Fruit fly (Drosophila melanogaster) whole organism, embryonic: ENCODE data around the gene Doc1.

Source experiments
- CG11398 ChIP-seq: fragments of 200-800 bp; sonication (Bioruptor generic); optimal IDR thresholded peaks from 2 replicates; lab custom pipeline; 2016; ENCODE audit warnings: missing biosample characterization, missing genetic modification characterization
- CG12071 ChIP-seq: fragments of 200-800 bp; sonication (Bioruptor generic); optimal IDR thresholded peaks from 3 replicates; lab custom pipeline; 2018; ENCODE audit warnings: missing biosample characterization, mild to moderate bottlenecking, missing genetic modification characterization
- CG13123 ChIP-seq: fragments of 200-800 bp; sonication (Bioruptor generic); optimal IDR thresholded peaks from 2 replicates; lab custom pipeline; 2016; ENCODE audit warnings: missing biosample characterization, missing genetic modification characterization
- CG13624 ChIP-seq: fragments of 200-800 bp; sonication (Bioruptor generic); optimal IDR thresholded peaks from 2 replicates; lab custom pipeline; 2016; ENCODE audit warnings: missing biosample characterization, missing genetic modification characterization
- CG14441 ChIP-seq: fragments of 200-800 bp; sonication (Bioruptor generic); IDR thresholded peaks from 2 replicates; pipeline ENCODE4 v1.3.6; 2022; ENCODE audit warnings: missing biosample characterization, missing genetic modification characterization
- CG1832 ChIP-seq: fragments of 200-800 bp; sonication (Bioruptor generic); optimal IDR thresholded peaks from 2 replicates; lab custom pipeline; 2017; ENCODE audit warnings: missing biosample characterization, mild to moderate bottlenecking, missing genetic modification characterization, inconsistent platforms
- CG2116 ChIP-seq: fragments of 200-800 bp; sonication (Bioruptor generic); optimal IDR thresholded peaks from 3 replicates; lab custom pipeline; 2018; ENCODE audit warnings: missing biosample characterization, mild to moderate bottlenecking, missing genetic modification characterization
- CG2199 ChIP-seq: fragments of 200-800 bp; sonication (Bioruptor generic); IDR thresholded peaks from 3 replicates; pipeline ENCODE4 v1.3.6; 2022; ENCODE audit warnings: missing biosample characterization, missing genetic modification characterization
- CG32772 ChIP-seq: fragments of 200-800 bp; sonication (Bioruptor generic); IDR thresholded peaks from 2 replicates; pipeline ENCODE4 v1.3.6; 2022; ENCODE audit warnings: missing biosample characterization, missing genetic modification characterization
- CG33213 ChIP-seq: fragments of 200-800 bp; sonication (Bioruptor generic); optimal IDR thresholded peaks from 3 replicates; lab custom pipeline; 2016; ENCODE audit warnings: missing biosample characterization, missing genetic modification characterization
- CG34224 ChIP-seq: fragments of 200-800 bp; sonication (Bioruptor generic); IDR thresholded peaks from 3 replicates; pipeline ENCODE4 v1.3.6; 2022; ENCODE audit warnings: missing biosample characterization, missing genetic modification characterization; ENCODE audit not compliant: partially characterized antibody
- CG4282 ChIP-seq: fragments of 200-800 bp; sonication (Bioruptor generic); optimal IDR thresholded peaks from 2 replicates; lab custom pipeline; 2016; ENCODE audit warnings: missing biosample characterization, missing genetic modification characterization
- CG4854 ChIP-seq: fragments of 200-800 bp; sonication (Bioruptor generic); optimal IDR thresholded peaks from 2 replicates; lab custom pipeline; 2016; ENCODE audit warnings: missing biosample characterization, missing genetic modification characterization, inconsistent platforms
- CG5245 ChIP-seq: fragments of 200-800 bp; sonication (Bioruptor generic); optimal IDR thresholded peaks from 3 replicates; lab custom pipeline; 2016; ENCODE audit warnings: missing biosample characterization, missing genetic modification characterization
- CG8089 ChIP-seq: fragments of 200-800 bp; sonication (Bioruptor generic); optimal IDR thresholded peaks from 3 replicates; lab custom pipeline; 2016; ENCODE audit warnings: missing biosample characterization, missing genetic modification characterization
- CkIIα-i1 ChIP-seq: fragments of 200-800 bp; sonication (Bioruptor generic); IDR thresholded peaks from 2 replicates; pipeline ENCODE4 v1.3.6; 2022; ENCODE audit warnings: missing biosample characterization, missing genetic modification characterization
- Dfd ChIP-seq, 2 experiments: fragments of >200 bp; optimal IDR thresholded peaks; 2 replicates each; lab custom pipeline; 2017; ENCODE audit warnings: missing biosample characterization in 2 of 2, missing genetic modification characterization in 2 of 2
- Elba2 ChIP-seq: fragments of 200-800 bp; sonication (Bioruptor generic); optimal IDR thresholded peaks from 3 replicates; lab custom pipeline; 2016; ENCODE audit warnings: missing biosample characterization, missing genetic modification characterization
- H15 ChIP-seq: fragments of 200-800 bp; sonication (Bioruptor generic); IDR thresholded peaks from 3 replicates; pipeline ENCODE4 v1.3.6; 2022; ENCODE audit warnings: missing biosample characterization, missing genetic modification characterization
- HLH4C ChIP-seq: fragments of 200-800 bp; sonication (Bioruptor generic); IDR thresholded peaks from 3 replicates; pipeline ENCODE4 v1.3.6; 2022; ENCODE audit warnings: missing biosample characterization, missing genetic modification characterization; ENCODE audit not compliant: partially characterized antibody
- Hmx ChIP-seq: fragments of 200-800 bp; sonication (Bioruptor generic); optimal IDR thresholded peaks from 2 replicates; lab custom pipeline; 2016; ENCODE audit warnings: missing biosample characterization, missing genetic modification characterization
- Kr ChIP-seq: fragments of 200-800 bp; sonication (Bioruptor generic); optimal IDR thresholded peaks from 2 replicates; lab custom pipeline; 2017; ENCODE audit warnings: missing biosample characterization, mild to moderate bottlenecking, missing genetic modification characterization
- NC2α ChIP-seq: fragments of 200-800 bp; sonication (Bioruptor generic); optimal IDR thresholded peaks from 2 replicates; lab custom pipeline; 2016; ENCODE audit warnings: missing biosample characterization, missing genetic modification characterization
- Oaz ChIP-seq: fragments of 200-800 bp; sonication (Bioruptor generic); IDR thresholded peaks from 2 replicates; pipeline ENCODE4 v1.3.6; 2022; ENCODE audit warnings: missing biosample characterization, missing genetic modification characterization
- Ravus ChIP-seq: fragments of 200-800 bp; sonication (Bioruptor generic); IDR thresholded peaks from 2 replicates; pipeline ENCODE4 v1.3.6; 2022; ENCODE audit warnings: missing biosample characterization, missing genetic modification characterization
- Scr ChIP-seq: fragments of 200-800 bp; sonication (Bioruptor generic); IDR thresholded peaks from 2 replicates; pipeline ENCODE4 v1.3.6; 2022; ENCODE audit warnings: missing biosample characterization, missing genetic modification characterization; ENCODE audit not compliant: partially characterized antibody
- Sox102F ChIP-seq: fragments of 200-800 bp; sonication (Bioruptor generic); optimal IDR thresholded peaks from 2 replicates; lab custom pipeline; 2018; ENCODE audit warnings: missing biosample characterization, mild to moderate bottlenecking, missing genetic modification characterization, moderate library complexity
- Sry-β ChIP-seq: fragments of 200-800 bp; sonication (Bioruptor generic); optimal IDR thresholded peaks from 2 replicates; lab custom pipeline; 2018; ENCODE audit warnings: missing biosample characterization, mild to moderate bottlenecking, missing genetic modification characterization, moderate library complexity
- TFAM ChIP-seq: fragments of 200-800 bp; sonication (Bioruptor generic); optimal IDR thresholded peaks from 2 replicates; lab custom pipeline; 2017; ENCODE audit warnings: missing biosample characterization, missing genetic modification characterization, inconsistent platforms
- Trl ChIP-seq, 3 experiments: fragments of >200 bp in 2 of 3; fragments of 200-800 bp in 1 of 3; sonication (Bioruptor generic) in 1 of 3; optimal IDR thresholded peaks; 2 replicates in 1 of 3; 3 replicates in 2 of 3; lab custom pipeline; 2016 to 2017; ENCODE audit warnings: missing biosample characterization in 1 of 3, missing genetic modification characterization in 1 of 3
- ac ChIP-seq: fragments of 200-800 bp; sonication (Bioruptor generic); optimal IDR thresholded peaks from 3 replicates; lab custom pipeline; 2017; ENCODE audit warnings: missing biosample characterization, mild to moderate bottlenecking, missing genetic modification characterization
- ara ChIP-seq: fragments of 200-800 bp; sonication (Bioruptor generic); IDR thresholded peaks from 2 replicates; pipeline ENCODE4 v1.3.6; 2022; ENCODE audit warnings: missing biosample characterization, missing genetic modification characterization
- cad ChIP-seq: fragments of >200 bp; optimal IDR thresholded peaks from 2 replicates; lab custom pipeline; 2017; ENCODE audit warnings: missing biosample characterization, missing genetic modification characterization
- chn ChIP-seq: fragments of 200-800 bp; sonication (Bioruptor generic); optimal IDR thresholded peaks from 2 replicates; lab custom pipeline; 2016; ENCODE audit warnings: missing biosample characterization, missing genetic modification characterization
- dmrt99B ChIP-seq: fragments of 200-800 bp; sonication (Bioruptor generic); optimal IDR thresholded peaks from 2 replicates; lab custom pipeline; 2018; ENCODE audit warnings: missing biosample characterization, mild to moderate bottlenecking, missing genetic modification characterization, moderate library complexity
- gcm ChIP-seq: fragments of 200-800 bp; sonication (Bioruptor generic); optimal IDR thresholded peaks from 2 replicates; lab custom pipeline; 2019; ENCODE audit warnings: missing biosample characterization, mild to moderate bottlenecking, missing genetic modification characterization, moderate library complexity
- grau ChIP-seq: fragments of 200-800 bp; optimal IDR thresholded peaks from 3 replicates; lab custom pipeline; 2019; ENCODE audit warnings: missing biosample characterization, mild to moderate bottlenecking, missing genetic modification characterization, moderate library complexity
- lmd ChIP-seq: fragments of 200-800 bp; sonication (Bioruptor generic); IDR thresholded peaks from 2 replicates; pipeline ENCODE4 v1.3.6; 2022; ENCODE audit warnings: missing biosample characterization, missing genetic modification characterization
- lola ChIP-seq, 3 experiments: fragments of >200 bp in 2 of 3; fragments of 200-800 bp in 1 of 3; sonication (Bioruptor generic) in 1 of 3; optimal IDR thresholded peaks; 2 replicates each; lab custom pipeline; 2017 to 2019; ENCODE audit warnings: missing biosample characterization in 3 of 3, missing genetic modification characterization in 3 of 3, mild to moderate bottlenecking in 1 of 3, moderate library complexity in 1 of 3
- mld ChIP-seq: fragments of 200-800 bp; sonication (Bioruptor generic); IDR thresholded peaks from 3 replicates; pipeline ENCODE4 v1.3.6; 2022; ENCODE audit warnings: missing biosample characterization, missing genetic modification characterization; ENCODE audit not compliant: partially characterized antibody
- nerfin-1 ChIP-seq: fragments of 200-800 bp; sonication (Bioruptor generic); optimal IDR thresholded peaks from 3 replicates; lab custom pipeline; 2019; ENCODE audit warnings: missing biosample characterization, mild to moderate bottlenecking, missing genetic modification characterization, moderate library complexity
- prd ChIP-seq, 3 experiments: fragments of >200 bp in 2 of 3; fragments of 200-800 bp in 1 of 3; sonication (Bioruptor generic) in 1 of 3; optimal IDR thresholded peaks in 2 of 3; IDR thresholded peaks in 1 of 3; 2 replicates in 2 of 3; 3 replicates in 1 of 3; pipeline versions ENCODE4 v1.3.6 to Lab custom; 2017 to 2022; ENCODE audit warnings: missing biosample characterization in 1 of 3, missing genetic modification characterization in 1 of 3
- scrt ChIP-seq: fragments of 200-800 bp; sonication (Bioruptor generic); optimal IDR thresholded peaks from 2 replicates; lab custom pipeline; 2018; ENCODE audit warnings: missing biosample characterization, mild to moderate bottlenecking, missing genetic modification characterization, moderate library complexity
- sima ChIP-seq: fragments of 200-800 bp; sonication (Bioruptor generic); optimal IDR thresholded peaks from 2 replicates; lab custom pipeline; 2016; ENCODE audit warnings: missing biosample characterization, missing genetic modification characterization
- slou ChIP-seq: fragments of 200-800 bp; sonication (Bioruptor generic); optimal IDR thresholded peaks from 3 replicates; lab custom pipeline; 2016; ENCODE audit warnings: missing biosample characterization, missing genetic modification characterization
- tna ChIP-seq: fragments of 200-800 bp; sonication (Bioruptor generic); IDR thresholded peaks from 2 replicates; pipeline ENCODE4 v1.3.6; 2022; ENCODE audit warnings: missing biosample characterization, missing genetic modification characterization; ENCODE audit not compliant: partially characterized antibody
- usp ChIP-seq: fragments of >200 bp; optimal IDR thresholded peaks from 2 replicates; lab custom pipeline; 2017; ENCODE audit warnings: missing biosample characterization, missing genetic modification characterization
- wdn ChIP-seq: fragments of 200-800 bp; sonication (Bioruptor generic); IDR thresholded peaks from 2 replicates; pipeline ENCODE4 v1.3.6; 2022; ENCODE audit warnings: missing biosample characterization, missing genetic modification characterization
- wor ChIP-seq: fragments of 200-800 bp; sonication (Bioruptor generic); IDR thresholded peaks from 2 replicates; pipeline ENCODE4 v1.3.6; 2022; ENCODE audit warnings: missing biosample characterization, missing genetic modification characterization

The Doc1 gene

dm6 chr3L:9072731-9073385 is 31.7 kb downstream of the Doc1 start, which contains the start of the genes CG4911 and CG4942 (continued):
- TF ChIP-seq mld (no peak), Hmx (GFP tag; lab: Kevin White, UChicago) (peak; percentile 43), ara (GFP tag; lab: Robert Waterston, UW) (peak; percentile 26; the same call in 1 of the 2 replicates), TFAM (GFP tag; lab: Kevin White, UChicago) (no peak), grau (tag; lab: Kevin White, UChicago) (peak; percentile 82), gcm (GFP tag; lab: Kevin White, UChicago) (no peak), scrt (peak; percentile 45), CG2116 (GFP tag; lab: Kevin White, UChicago) (peak; percentile 56), CG34224 (no peak; the same call in 2 of the 3 replicates), prd (optimal IDR thresholded peaks at IDR 0.05; lab: Kevin White, UChicago) (no peak), prd (GFP tag; IDR thresholded peaks at IDR 0.05; lab: Robert Waterston, UW) (peak; percentile 80), Scr (GFP tag; lab: Robert Waterston, UW) (no peak), CG14441 (peak; percentile 78), Dfd (GFP tag; optimal IDR thresholded peaks at IDR 0.05; lab: Kevin White, UChicago) (no peak), cad (GFP tag; lab: Kevin White, UChicago) (no peak), CkIIα-i1 (GFP tag; lab: Robert Waterston, UW) (no peak), usp (GFP tag; lab: Kevin White, UChicago) (no peak), Oaz (GFP tag; lab: Robert Waterston, UW) (no peak), lola (GFP tag; optimal IDR thresholded peaks at IDR 0.05; lab: Kevin White, UChicago) (peak in 1 of 3 experiments; percentile 77), Sry-β (peak; percentile 37), lmd (GFP tag; lab: Robert Waterston, UW) (peak; percentile 74), chn (GFP tag; lab: Kevin White, UChicago) (peak; percentile 72), CG5245 (peak; percentile 50), Ravus (GFP tag; lab: Robert Waterston, UW) (no peak; the same call in 1 of the 2 replicates), CG11398 (GFP tag; lab: Kevin White, UChicago) (peak; percentile 16), Elba2 (GFP tag; lab: Kevin White, UChicago) (no peak), CG8089 (GFP tag; lab: Kevin White, UChicago) (peak; percentile 60), CG12071 (no peak), Trl (optimal IDR thresholded peaks at IDR 0.05; lab: Kevin White, UChicago) (no peak), Trl (GFP tag; optimal IDR thresholded peaks at IDR 0.05; lab: Kevin White, UChicago) (peak; percentile 61), CG33213 (GFP tag; lab: Kevin White, UChicago) (peak; percentile 23), CG2199 (GFP tag; lab: Robert Waterston, UW) (no peak), CG4854 (peak; percentile 24), nerfin-1 (peak; percentile 61), sima (GFP tag; lab: Kevin White, UChicago) (no peak), slou (GFP tag; lab: Kevin White, UChicago) (no peak), wor (GFP tag; lab: Robert Waterston, UW) (no peak), HLH4C (no peak), CG32772 (GFP tag; lab: Robert Waterston, UW) (no peak; the same call in 1 of the 2 replicates), dmrt99B (tag; lab: Kevin White, UChicago) (no peak), wdn (GFP tag; lab: Robert Waterston, UW) (no peak), CG13624 (GFP tag; lab: Kevin White, UChicago) (no peak), H15 (GFP tag; lab: Robert Waterston, UW) (peak; percentile 63; the same call in 2 of the 3 replicates), ac (GFP tag; lab: Kevin White, UChicago) (no peak), CG13123 (peak; percentile 75), Sox102F (GFP tag; lab: Kevin White, UChicago) (peak; percentile 75), NC2α (GFP tag; lab: Kevin White, UChicago) (peak; percentile 42), CG1832 (no peak), tna (GFP tag; lab: Robert Waterston, UW) (no peak), CG4282 (GFP tag; lab: Kevin White, UChicago) (peak; percentile 28), Kr (GFP tag; lab: Kevin White, UChicago) (no peak)
